Fruit fly (Drosophila melanogaster) whole organism, embryonic: ENCODE measurements around the gene Cog3.

Experiments
- BEAF-32 ChIP-seq: fragments of 200-800 bp; sonication (Bioruptor generic); optimal IDR thresholded peaks from 3 replicates; lab custom pipeline; 2017; ENCODE audit warnings: missing biosample characterization, missing genetic modification characterization, mild to moderate bottlenecking, moderate library complexity, missing genetic modification reagents
- CG10565 ChIP-seq: fragments of 200-800 bp; sonication (Bioruptor generic); optimal IDR thresholded peaks from 3 replicates; lab custom pipeline; 2016; ENCODE audit warnings: missing biosample characterization, mild to moderate bottlenecking, missing genetic modification characterization
- CG13123 ChIP-seq: fragments of 200-800 bp; sonication (Bioruptor generic); optimal IDR thresholded peaks from 2 replicates; lab custom pipeline; 2016; ENCODE audit warnings: missing biosample characterization, missing genetic modification characterization
- CG15269 ChIP-seq: fragments of 200-800 bp; sonication (Bioruptor generic); optimal IDR thresholded peaks from 2 replicates; lab custom pipeline; 2018; ENCODE audit warnings: missing biosample characterization, mild to moderate bottlenecking, missing genetic modification characterization, moderate library complexity
- CG16813 ChIP-seq: fragments of 200-800 bp; sonication (Bioruptor generic); IDR thresholded peaks from 3 replicates; pipeline ENCODE4 v1.3.6; 2022; ENCODE audit warnings: missing biosample characterization, missing genetic modification characterization; ENCODE audit not compliant: partially characterized antibody
- CG17361 ChIP-seq: fragments of 200-800 bp; sonication (Bioruptor generic); IDR thresholded peaks from 3 replicates; pipeline ENCODE4 v1.3.6; 2022; ENCODE audit warnings: missing biosample characterization, missing genetic modification characterization
- CG17829 ChIP-seq: fragments of 200-800 bp; optimal IDR thresholded peaks from 2 replicates; lab custom pipeline; 2019; ENCODE audit warnings: missing biosample characterization, mild to moderate bottlenecking, missing genetic modification characterization, moderate library complexity
- CG18011 ChIP-seq: fragments of 200-800 bp; sonication (Bioruptor generic); optimal IDR thresholded peaks from 2 replicates; lab custom pipeline; 2017; ENCODE audit warnings: missing biosample characterization, missing genetic modification characterization, mild to moderate bottlenecking, moderate library complexity, missing genotype
- CG2712 ChIP-seq: fragments of 200-800 bp; optimal IDR thresholded peaks from 3 replicates; lab custom pipeline; 2019; ENCODE audit warnings: missing biosample characterization, mild to moderate bottlenecking, missing genetic modification characterization, moderate library complexity
- CG32532 ChIP-seq: fragments of 200-800 bp; sonication (Bioruptor generic); IDR thresholded peaks from 2 replicates; pipeline ENCODE4 v1.3.6; 2022; ENCODE audit warnings: missing biosample characterization, missing genetic modification characterization
- CG33213 ChIP-seq: fragments of 200-800 bp; sonication (Bioruptor generic); optimal IDR thresholded peaks from 3 replicates; lab custom pipeline; 2016; ENCODE audit warnings: missing biosample characterization, missing genetic modification characterization
- CG4424 ChIP-seq: fragments of 200-800 bp; sonication (Bioruptor generic); optimal IDR thresholded peaks from 3 replicates; lab custom pipeline; 2016; ENCODE audit warnings: missing biosample characterization, missing genetic modification characterization
- CG4820 ChIP-seq: fragments of 200-800 bp; sonication (Bioruptor generic); optimal IDR thresholded peaks from 3 replicates; lab custom pipeline; 2016; ENCODE audit warnings: missing biosample characterization, missing genetic modification characterization
- CG6791 ChIP-seq: fragments of 200-800 bp; sonication (Bioruptor generic); IDR thresholded peaks from 3 replicates; pipeline ENCODE4 v1.3.6; 2022; ENCODE audit warnings: missing biosample characterization, missing genetic modification characterization; ENCODE audit not compliant: partially characterized antibody
- CG9609 ChIP-seq: fragments of 200-800 bp; sonication (Bioruptor generic); optimal IDR thresholded peaks from 3 replicates; lab custom pipeline; 2016; ENCODE audit warnings: missing biosample characterization, missing genetic modification characterization
- CTCF ChIP-seq: fragments of 200-800 bp; sonication (Bioruptor generic); optimal IDR thresholded peaks from 2 replicates; lab custom pipeline; 2017; ENCODE audit warnings: missing biosample characterization, mild to moderate bottlenecking, missing genetic modification characterization, moderate library complexity
- CrebB ChIP-seq: fragments of 200-800 bp; sonication (Bioruptor generic); optimal IDR thresholded peaks from 3 replicates; lab custom pipeline; 2018; ENCODE audit warnings: missing biosample characterization, mild to moderate bottlenecking, missing genetic modification characterization
- Dbx ChIP-seq: fragments of 200-800 bp; sonication (Bioruptor generic); IDR thresholded peaks from 3 replicates; pipeline ENCODE4 v1.3.6; 2022; ENCODE audit warnings: missing biosample characterization, missing genetic modification characterization
- Doc2 ChIP-seq: fragments of 200-800 bp; sonication (Bioruptor generic); IDR thresholded peaks from 2 replicates; pipeline ENCODE4 v1.3.6; 2022; ENCODE audit warnings: missing biosample characterization, missing genetic modification characterization
- ERR ChIP-seq: fragments of 200-800 bp; sonication (Bioruptor generic); optimal IDR thresholded peaks from 2 replicates; lab custom pipeline; 2016; ENCODE audit warnings: missing biosample characterization, missing genetic modification characterization
- Fer3 ChIP-seq: fragments of 200-800 bp; sonication (Bioruptor generic); optimal IDR thresholded peaks from 2 replicates; lab custom pipeline; 2018; ENCODE audit warnings: missing biosample characterization, mild to moderate bottlenecking, missing genetic modification characterization, moderate library complexity
- HHEX ChIP-seq: fragments of 200-800 bp; sonication (Bioruptor generic); optimal IDR thresholded peaks from 3 replicates; lab custom pipeline; 2017; ENCODE audit warnings: missing biosample characterization, mild to moderate bottlenecking, missing genetic modification characterization, missing genetic modification reagents
- HmgD ChIP-seq: fragments of 200-800 bp; sonication (Bioruptor generic); optimal IDR thresholded peaks from 3 replicates; lab custom pipeline; 2016; ENCODE audit warnings: missing biosample characterization, missing genetic modification characterization
- Hr78 ChIP-seq, 2 experiments: fragments of 200-800 bp in 1 of 2; fragments of >200 bp in 1 of 2; sonication (Bioruptor generic) in 1 of 2; optimal IDR thresholded peaks; 2 replicates each; lab custom pipeline; 2017 to 2019; ENCODE audit warnings: missing biosample characterization in 2 of 2, missing genetic modification characterization in 2 of 2, mild to moderate bottlenecking in 1 of 2, moderate library complexity in 1 of 2
- NC2β ChIP-seq: fragments of 200-800 bp; sonication (Bioruptor generic); optimal IDR thresholded peaks from 2 replicates; lab custom pipeline; 2016; ENCODE audit warnings: missing biosample characterization, missing genetic modification characterization
- PHDP ChIP-seq: fragments of 200-800 bp; sonication (Bioruptor generic); optimal IDR thresholded peaks from 3 replicates; lab custom pipeline; 2018; ENCODE audit warnings: missing biosample characterization, mild to moderate bottlenecking, missing genetic modification characterization, moderate library complexity
- Scr ChIP-seq: fragments of 200-800 bp; sonication (Bioruptor generic); IDR thresholded peaks from 2 replicates; pipeline ENCODE4 v1.3.6; 2022; ENCODE audit warnings: missing biosample characterization, missing genetic modification characterization; ENCODE audit not compliant: partially characterized antibody
- Taf1 ChIP-seq: fragments of 200-800 bp; sonication (Bioruptor generic); IDR thresholded peaks from 2 replicates; pipeline ENCODE4 v1.3.6; 2022; ENCODE audit warnings: missing biosample characterization, missing genetic modification characterization
- Vsx1 ChIP-seq: fragments of 200-800 bp; sonication (Bioruptor generic); optimal IDR thresholded peaks from 2 replicates; lab custom pipeline; 2017; ENCODE audit warnings: missing biosample characterization, mild to moderate bottlenecking, missing genetic modification characterization, missing genetic modification reagents
- aop ChIP-seq: fragments of 200-800 bp; sonication (Bioruptor generic); IDR thresholded peaks from 2 replicates; pipeline ENCODE4 v1.3.6; 2022; ENCODE audit warnings: missing biosample characterization, missing genetic modification characterization
- ash1 ChIP-seq: fragments of 200-800 bp; sonication (Bioruptor generic); optimal IDR thresholded peaks from 2 replicates; lab custom pipeline; 2018; ENCODE audit warnings: missing biosample characterization, mild to moderate bottlenecking, missing genetic modification characterization
- ato ChIP-seq: fragments of 200-800 bp; sonication (Bioruptor generic); IDR thresholded peaks from 2 replicates; pipeline ENCODE4 v1.3.6; 2022; ENCODE audit warnings: missing biosample characterization, missing genetic modification characterization; ENCODE audit not compliant: partially characterized antibody
- crp ChIP-seq, 2 experiments: fragments of 200-800 bp; sonication (Bioruptor generic); optimal IDR thresholded peaks; 2 replicates in 1 of 2; 3 replicates in 1 of 2; lab custom pipeline; 2017; ENCODE audit warnings: missing biosample characterization in 2 of 2, missing genetic modification characterization in 2 of 2, mild to moderate bottlenecking in 1 of 2, moderate library complexity in 1 of 2
- dati ChIP-seq: fragments of 200-800 bp; sonication (Bioruptor generic); IDR thresholded peaks from 2 replicates; pipeline ENCODE4 v1.3.6; 2022; ENCODE audit warnings: missing biosample characterization, missing genetic modification characterization
- en ChIP-seq: fragments of 200-800 bp; sonication (Bioruptor generic); optimal IDR thresholded peaks from 2 replicates; lab custom pipeline; 2016; ENCODE audit warnings: missing biosample characterization, missing genetic modification characterization
- eve ChIP-seq, 2 experiments: fragments of >200 bp; optimal IDR thresholded peaks; 2 replicates each; lab custom pipeline; 2017; ENCODE audit warnings: missing biosample characterization in 2 of 2, missing genetic modification characterization in 2 of 2
- gem ChIP-seq: fragments of 200-800 bp; sonication (Bioruptor generic); optimal IDR thresholded peaks from 2 replicates; lab custom pipeline; 2019; ENCODE audit warnings: missing biosample characterization, mild to moderate bottlenecking, missing genetic modification characterization, moderate library complexity
- grn ChIP-seq: fragments of 200-800 bp; sonication (Bioruptor generic); optimal IDR thresholded peaks from 3 replicates; lab custom pipeline; 2017; ENCODE audit warnings: missing biosample characterization, missing genetic modification characterization
- ham ChIP-seq: fragments of 200-800 bp; sonication (Bioruptor generic); IDR thresholded peaks from 2 replicates; pipeline ENCODE4 v1.3.6; 2022; ENCODE audit warnings: missing biosample characterization, missing genetic modification characterization
- mam ChIP-seq: fragments of 200-800 bp; sonication (Bioruptor generic); optimal IDR thresholded peaks from 3 replicates; lab custom pipeline; 2016; ENCODE audit warnings: missing biosample characterization, missing genetic modification characterization
- peb ChIP-seq: fragments of 200-800 bp; sonication (Bioruptor generic); IDR thresholded peaks from 2 replicates; pipeline ENCODE4 v1.3.6; 2022; ENCODE audit warnings: missing biosample characterization, missing genetic modification characterization
- repo ChIP-seq: fragments of 200-800 bp; sonication (Bioruptor generic); optimal IDR thresholded peaks from 2 replicates; lab custom pipeline; 2016; ENCODE audit warnings: missing biosample characterization, missing genetic modification characterization
- ro ChIP-seq: fragments of 200-800 bp; sonication (Bioruptor generic); IDR thresholded peaks from 2 replicates; pipeline ENCODE4 v1.3.6; 2022; ENCODE audit warnings: missing biosample characterization, missing genetic modification characterization
- sens ChIP-seq: fragments of 200-800 bp; sonication (Bioruptor generic); peaks from one replicate; lab custom pipeline; 2016; ENCODE audit warnings: missing biosample characterization, missing genetic modification characterization
- sens-2 ChIP-seq: fragments of 200-800 bp; sonication (Bioruptor generic); IDR thresholded peaks from 2 replicates; pipeline ENCODE4 v1.3.6; 2022; ENCODE audit warnings: missing biosample characterization, missing genetic modification characterization
- stwl ChIP-seq: fragments of 200-800 bp; sonication (Bioruptor generic); optimal IDR thresholded peaks from 3 replicates; lab custom pipeline; 2018; ENCODE audit warnings: missing biosample characterization, mild to moderate bottlenecking, missing genetic modification characterization, moderate library complexity
- tap ChIP-seq: fragments of 200-800 bp; optimal IDR thresholded peaks from 3 replicates; lab custom pipeline; 2019; ENCODE audit warnings: missing biosample characterization, mild to moderate bottlenecking, missing genetic modification characterization, moderate library complexity
- trem ChIP-seq: fragments of 200-800 bp; optimal IDR thresholded peaks from 3 replicates; lab custom pipeline; 2019; ENCODE audit warnings: missing biosample characterization, mild to moderate bottlenecking, missing genetic modification characterization, moderate library complexity
- vvl ChIP-seq: fragments of 200-800 bp; sonication (Bioruptor generic); IDR thresholded peaks from 2 replicates; pipeline ENCODE4 v1.3.6; 2022; ENCODE audit warnings: missing biosample characterization, missing genetic modification characterization
- wdn ChIP-seq: fragments of 200-800 bp; sonication (Bioruptor generic); IDR thresholded peaks from 2 replicates; pipeline ENCODE4 v1.3.6; 2022; ENCODE audit warnings: missing biosample characterization, missing genetic modification characterization
- zen ChIP-seq: fragments of 200-800 bp; sonication (Bioruptor generic); optimal IDR thresholded peaks from 3 replicates; lab custom pipeline; 2018; ENCODE audit warnings: missing biosample characterization, mild to moderate bottlenecking, missing genetic modification characterization, moderate library complexity
- zfh1 ChIP-seq: fragments of 200-800 bp; sonication (Bioruptor generic); IDR thresholded peaks from 3 replicates; pipeline ENCODE4 v1.3.6; 2022; ENCODE audit warnings: missing biosample characterization, missing genetic modification characterization

The Cog3 gene

DNA sequence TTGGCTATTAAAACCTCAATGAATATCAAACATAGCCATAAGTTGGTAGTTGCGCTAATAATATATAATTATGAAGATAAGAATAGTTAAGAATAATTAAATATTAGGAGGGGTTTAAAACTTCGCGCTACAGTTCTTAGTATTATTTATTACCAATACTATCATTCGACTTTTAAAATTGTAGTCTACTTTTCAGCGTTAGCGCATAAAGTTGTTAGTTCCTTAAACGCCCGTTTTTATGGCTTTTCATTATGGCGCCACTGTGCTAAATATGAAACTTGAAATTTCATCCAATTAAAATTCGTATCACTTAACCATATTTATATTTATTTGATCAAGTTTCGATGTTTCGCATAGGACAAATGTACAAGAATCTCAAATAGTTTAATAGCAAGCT lies 23.6 kb upstream of the Cog3 start (continued):
- TF ChIP-seq PHDP (tag; lab: Kevin White, UChicago), result no peak
- no peak for TF ChIP-seq crp (GFP tag; optimal IDR thresholded peaks at IDR 0.05; lab: Kevin White, UChicago)
- no peak for TF ChIP-seq HmgD (GFP tag; lab: Kevin White, UChicago)
- TF ChIP-seq vvl (GFP tag; lab: Robert Waterston, UW), result 0 out of 2 replicates have a peak, but pooled peaks have one; percentile 11
- no peak for TF ChIP-seq CG10565 (GFP tag; lab: Kevin White, UChicago)
- no peak for TF ChIP-seq sens-2 (GFP tag; lab: Robert Waterston, UW)
- no peak for TF ChIP-seq Taf1 (GFP tag; lab: Robert Waterston, UW)
- TF ChIP-seq CG32532 (GFP tag; lab: Robert Waterston, UW), result no peak; the same call in 1 of the 2 replicates
- no peak for TF ChIP-seq en (GFP tag; lab: Kevin White, UChicago)
- no peak for TF ChIP-seq zfh1 (GFP tag; lab: Robert Waterston, UW)
- no peak for TF ChIP-seq aop (GFP tag; lab: Robert Waterston, UW)
- no peak for TF ChIP-seq BEAF-32 (GFP tag; lab: Kevin White, UChicago)
- no peak for TF ChIP-seq CG6791 (GFP tag; lab: Robert Waterston, UW)
- TF ChIP-seq Scr (GFP tag; lab: Robert Waterston, UW), result no peak
- no peak for TF ChIP-seq ro (GFP tag; lab: Robert Waterston, UW)
- TF ChIP-seq zen (tag; lab: Kevin White, UChicago), result peak; percentile 18
- no peak for TF ChIP-seq Fer3 (tag; lab: Kevin White, UChicago)
- no peak for TF ChIP-seq mam
- no peak for TF ChIP-seq NC2β (GFP tag; lab: Kevin White, UChicago)
- TF ChIP-seq peb (GFP tag; lab: Robert Waterston, UW), result no peak
- no peak for TF ChIP-seq CG17361 (GFP tag; lab: Robert Waterston, UW)
- TF ChIP-seq CG2712 (tag; lab: Kevin White, UChicago), result peak; percentile 28
- TF ChIP-seq gem (tag; lab: Kevin White, UChicago), result peak; percentile 19
- no peak for TF ChIP-seq Doc2 (GFP tag; lab: Robert Waterston, UW)
- TF ChIP-seq Vsx1 (GFP tag; lab: Kevin White, UChicago), result peak; percentile 20
- TF ChIP-seq CG9609, result no peak
- TF ChIP-seq ham (GFP tag; lab: Robert Waterston, UW), result no peak
- no peak for TF ChIP-seq grn (GFP tag; lab: Kevin White, UChicago)
- TF ChIP-seq tap (tag; lab: Kevin White, UChicago), result no peak
- TF ChIP-seq ato, result no peak
- no peak for TF ChIP-seq CG16813
- TF ChIP-seq eve (GFP tag; optimal IDR thresholded peaks at IDR 0.05; lab: Kevin White, UChicago), result peak in 1 of 2 experiments; percentile 22
- TF ChIP-seq wdn (GFP tag; lab: Robert Waterston, UW), result no peak
- TF ChIP-seq CG15269 (tag; lab: Kevin White, UChicago), result no peak
- no peak for TF ChIP-seq CG33213 (GFP tag; lab: Kevin White, UChicago)
- TF ChIP-seq CG17829, result peak; percentile 1
- TF ChIP-seq repo (GFP tag; lab: Kevin White, UChicago), result no peak
- peak; percentile 49 for TF ChIP-seq stwl
- TF ChIP-seq dati, result no peak
- no peak for TF ChIP-seq CG18011
- TF ChIP-seq CTCF (GFP tag; lab: Kevin White, UChicago), result peak; percentile 96
- no peak for TF ChIP-seq CG13123 (GFP tag; lab: Kevin White, UChicago)
- no peak for TF ChIP-seq ERR (GFP tag; lab: Kevin White, UChicago)
- no peak for TF ChIP-seq sens (GFP tag; lab: Kevin White, UChicago)
- TF ChIP-seq CrebB (tag; lab: Kevin White, UChicago), result no peak
- TF ChIP-seq CG4424, result peak; percentile 1
- TF ChIP-seq Hr78 (GFP tag; optimal IDR thresholded peaks at IDR 0.05; lab: Kevin White, UChicago), result no peak
- TF ChIP-seq Dbx (GFP tag; lab: Robert Waterston, UW), result no peak
- TF ChIP-seq CG4820, result no peak
- TF ChIP-seq HHEX (GFP tag; lab: Kevin White, UChicago), result no peak
- TF ChIP-seq ash1 (GFP tag; lab: Kevin White, UChicago), result no peak
- peak; percentile 35 for TF ChIP-seq trem (tag; lab: Kevin White, UChicago)
